Fruit fly (Drosophila melanogaster) whole organism, prepupa: Measurements from ENCODE around the gene CG13297.

Experiments used
- Blimp-1 ChIP-seq: fragments of 200-800 bp; sonication (Bioruptor generic); optimal IDR thresholded peaks from 3 replicates; lab custom pipeline; 2017; ENCODE audit warnings: missing biosample characterization, missing genetic modification characterization, mild to moderate bottlenecking, moderate library complexity, missing genetic modification reagents
- CG10669 ChIP-seq: fragments of 200-800 bp; sonication (Bioruptor generic); optimal IDR thresholded peaks from 3 replicates; lab custom pipeline; 2018; ENCODE audit warnings: missing biosample characterization, mild to moderate bottlenecking, missing genetic modification characterization, moderate library complexity
- CG11294 ChIP-seq: fragments of 200-800 bp; sonication (Bioruptor generic); IDR thresholded peaks from 2 replicates; pipeline ENCODE4 v1.3.6; 2022; ENCODE audit warnings: missing biosample characterization, missing genetic modification characterization
- CG11902 ChIP-seq: fragments of 200-800 bp; sonication (Bioruptor generic); optimal IDR thresholded peaks from 3 replicates; lab custom pipeline; 2016; ENCODE audit warnings: missing biosample characterization, missing genetic modification characterization
- CG15336 ChIP-seq: fragments of 200-800 bp; sonication (Bioruptor generic); IDR thresholded peaks from 2 replicates; pipeline ENCODE4 v1.3.6; 2022; ENCODE audit warnings: missing biosample characterization, missing genetic modification characterization
- CG16779 ChIP-seq: fragments of 200-800 bp; sonication (Bioruptor generic); optimal IDR thresholded peaks from 3 replicates; lab custom pipeline; 2017; ENCODE audit warnings: missing biosample characterization, mild to moderate bottlenecking, missing genetic modification characterization
- CG32006 ChIP-seq: fragments of 200-800 bp; sonication (Bioruptor generic); optimal IDR thresholded peaks from 3 replicates; lab custom pipeline; 2017; ENCODE audit warnings: missing biosample characterization, mild to moderate bottlenecking, missing genetic modification characterization
- CG34406 ChIP-seq: fragments of 200-800 bp; sonication (Bioruptor generic); optimal IDR thresholded peaks from 3 replicates; lab custom pipeline; 2016; ENCODE audit warnings: missing biosample characterization, missing genetic modification characterization
- CG3919 ChIP-seq: fragments of 200-800 bp; sonication (Bioruptor generic); optimal IDR thresholded peaks from 3 replicates; lab custom pipeline; 2016; ENCODE audit warnings: missing biosample characterization, missing genetic modification characterization
- CG6163 ChIP-seq: fragments of 200-800 bp; sonication (Bioruptor generic); IDR thresholded peaks from 3 replicates; pipeline ENCODE4 v1.3.6; 2022; ENCODE audit warnings: missing biosample characterization, missing genetic modification characterization
- CG6792 ChIP-seq: fragments of 200-800 bp; sonication (Bioruptor generic); optimal IDR thresholded peaks from 3 replicates; lab custom pipeline; 2016; ENCODE audit warnings: missing biosample characterization, missing genetic modification characterization
- CG6808 ChIP-seq: fragments of 200-800 bp; sonication (Bioruptor generic); optimal IDR thresholded peaks from 3 replicates; lab custom pipeline; 2017; ENCODE audit warnings: missing biosample characterization, missing genetic modification characterization, mild to moderate bottlenecking, moderate library complexity, missing genetic modification reagents
- CG7368 ChIP-seq: fragments of 200-800 bp; sonication (Bioruptor generic); optimal IDR thresholded peaks from 3 replicates; lab custom pipeline; 2016; ENCODE audit warnings: missing biosample characterization, missing genetic modification characterization
- CG8319 ChIP-seq: fragments of 200-800 bp; sonication (Bioruptor generic); optimal IDR thresholded peaks from 3 replicates; lab custom pipeline; 2016; ENCODE audit warnings: missing biosample characterization, missing genetic modification characterization
- CG8632 ChIP-seq: fragments of 200-800 bp; sonication (Bioruptor generic); optimal IDR thresholded peaks from 3 replicates; lab custom pipeline; 2016; ENCODE audit warnings: missing biosample characterization, missing genetic modification characterization
- Eip75B ChIP-seq: fragments of 200-800 bp; sonication (Bioruptor generic); optimal IDR thresholded peaks from 3 replicates; lab custom pipeline; 2016; ENCODE audit warnings: missing biosample characterization, missing genetic modification characterization
- Eip78C ChIP-seq: fragments of 200-800 bp; sonication (Bioruptor generic); peaks from one replicate; lab custom pipeline; 2016; ENCODE audit warnings: missing biosample characterization, missing genetic modification characterization
- Eip93F ChIP-seq: fragments of 200-800 bp; sonication (Bioruptor generic); optimal IDR thresholded peaks from 2 replicates; lab custom pipeline; 2016; ENCODE audit warnings: missing biosample characterization, mild to moderate bottlenecking, missing genetic modification characterization
- Ets96B ChIP-seq: fragments of 200-800 bp; optimal IDR thresholded peaks from 2 replicates; lab custom pipeline; 2019; ENCODE audit warnings: missing biosample characterization, mild to moderate bottlenecking, missing genetic modification characterization, moderate library complexity
- Hr39 ChIP-seq: fragments of 200-800 bp; sonication (Bioruptor generic); optimal IDR thresholded peaks from 2 replicates; lab custom pipeline; 2016; ENCODE audit warnings: missing biosample characterization, missing genetic modification characterization
- Hr4 ChIP-seq: fragments of 200-800 bp; sonication (Bioruptor generic); optimal IDR thresholded peaks from 3 replicates; lab custom pipeline; 2016; ENCODE audit warnings: missing biosample characterization, missing genetic modification characterization
- Met ChIP-seq: fragments of 200-800 bp; sonication (Bioruptor generic); optimal IDR thresholded peaks from 3 replicates; lab custom pipeline; 2016; ENCODE audit warnings: missing biosample characterization, missing genetic modification characterization
- OdsH ChIP-seq: fragments of 200-800 bp; sonication (Bioruptor generic); optimal IDR thresholded peaks from 3 replicates; lab custom pipeline; 2016; ENCODE audit warnings: missing biosample characterization, missing genetic modification characterization
- Smox ChIP-seq: fragments of 200-800 bp; sonication (Bioruptor generic); optimal IDR thresholded peaks from 3 replicates; lab custom pipeline; 2016; ENCODE audit warnings: missing biosample characterization, missing genetic modification characterization
- Sox102F ChIP-seq: fragments of 200-800 bp; sonication (Bioruptor generic); optimal IDR thresholded peaks from 2 replicates; lab custom pipeline; 2016; ENCODE audit warnings: missing biosample characterization, mild to moderate bottlenecking, missing genetic modification characterization
- cyc ChIP-seq: fragments of 200-800 bp; sonication (Bioruptor generic); optimal IDR thresholded peaks from 3 replicates; lab custom pipeline; 2016; ENCODE audit warnings: missing biosample characterization, missing genetic modification characterization
- dac ChIP-seq: fragments of 200-800 bp; sonication (Bioruptor generic); optimal IDR thresholded peaks from 2 replicates; lab custom pipeline; 2017; ENCODE audit warnings: missing biosample characterization, mild to moderate bottlenecking, missing genetic modification characterization
- dsx ChIP-seq: fragments of 200-800 bp; optimal IDR thresholded peaks from 3 replicates; lab custom pipeline; 2019; ENCODE audit warnings: missing biosample characterization, mild to moderate bottlenecking, missing genetic modification characterization, moderate library complexity; ENCODE audit not compliant: poor library complexity, severe bottlenecking
- fd59A ChIP-seq: fragments of 200-800 bp; sonication (Bioruptor generic); optimal IDR thresholded peaks from 2 replicates; lab custom pipeline; 2017; ENCODE audit warnings: missing biosample characterization, mild to moderate bottlenecking, missing genetic modification characterization, missing genetic modification reagents
- fd85E ChIP-seq: fragments of 200-800 bp; sonication (Bioruptor generic); optimal IDR thresholded peaks from 3 replicates; lab custom pipeline; 2016; ENCODE audit warnings: missing biosample characterization, missing genetic modification characterization
- fkh ChIP-seq: fragments of 200-800 bp; sonication (Bioruptor generic); optimal IDR thresholded peaks from 3 replicates; lab custom pipeline; 2017; ENCODE audit warnings: missing biosample characterization, mild to moderate bottlenecking, missing genetic modification characterization, moderate library complexity
- lz ChIP-seq: fragments of 200-800 bp; sonication (Bioruptor generic); optimal IDR thresholded peaks from 3 replicates; lab custom pipeline; 2016; ENCODE audit warnings: missing biosample characterization, missing genetic modification characterization
- net ChIP-seq: fragments of 200-800 bp; sonication (Bioruptor generic); optimal IDR thresholded peaks from 3 replicates; lab custom pipeline; 2016; ENCODE audit warnings: missing biosample characterization, missing genetic modification characterization
- pdm3 ChIP-seq: fragments of 200-800 bp; sonication (Bioruptor generic); optimal IDR thresholded peaks from 3 replicates; lab custom pipeline; 2016; ENCODE audit warnings: missing biosample characterization, missing genetic modification characterization
- salr ChIP-seq, 2 experiments: fragments of 200-800 bp; sonication (Bioruptor generic); optimal IDR thresholded peaks; 3 replicates each; lab custom pipeline; 2016 to 2018; ENCODE audit warnings: missing biosample characterization in 2 of 2, missing genetic modification characterization in 2 of 2, mild to moderate bottlenecking in 1 of 2
- ss ChIP-seq, 2 experiments: fragments of 200-800 bp; sonication (Bioruptor generic); optimal IDR thresholded peaks; 2 replicates in 1 of 2; 3 replicates in 1 of 2; lab custom pipeline; 2017 to 2018; ENCODE audit warnings: mild to moderate bottlenecking in 2 of 2, missing biosample characterization in 2 of 2, missing genetic modification characterization in 2 of 2, moderate library complexity in 1 of 2
- svp ChIP-seq: fragments of 200-800 bp; sonication (Bioruptor generic); peaks from one replicate; lab custom pipeline; 2016; ENCODE audit warnings: missing biosample characterization, missing genetic modification characterization
- topi ChIP-seq: fragments of 200-800 bp; sonication (Bioruptor generic); optimal IDR thresholded peaks from 3 replicates; lab custom pipeline; 2016; ENCODE audit warnings: missing biosample characterization, missing genetic modification characterization
- vri ChIP-seq: fragments of 200-800 bp; sonication (Bioruptor generic); optimal IDR thresholded peaks from 3 replicates; lab custom pipeline; 2016; ENCODE audit warnings: missing biosample characterization, mild to moderate bottlenecking, missing genetic modification characterization

Gene CG13297

dm6 chr3L:6129591-6129990 lies 27.6 kb downstream of the CG13297 start:
- TF ChIP-seq Eip75B (GFP tag; lab: Kevin White, UChicago) (no peak), cyc (GFP tag; lab: Kevin White, UChicago) (no peak), Met (no peak), ss (GFP tag; optimal IDR thresholded peaks at IDR 0.05; lab: Kevin White, UChicago) (no peak), fd59A (GFP tag; lab: Kevin White, UChicago) (no peak), CG6163 (no peak)

dm6 chr3L:6125409-6125689 lies 31.8 kb downstream of the CG13297 start:
- TF ChIP-seq ss (GFP tag; optimal IDR thresholded peaks at IDR 0.05; lab: Kevin White, UChicago) (no peak), Smox (GFP tag; lab: Kevin White, UChicago) (no peak), CG6808 (GFP tag; lab: Kevin White, UChicago) (no peak), cyc (GFP tag; lab: Kevin White, UChicago) (no peak), Eip93F (GFP tag; lab: Kevin White, UChicago) (no peak), fkh (GFP tag; lab: Kevin White, UChicago) (no peak), Eip75B (GFP tag; lab: Kevin White, UChicago) (no peak), CG34406 (GFP tag; lab: Kevin White, UChicago) (no peak), Ets96B (tag; lab: Kevin White, UChicago) (no peak), CG8632 (GFP tag; lab: Kevin White, UChicago) (no peak), dsx (GFP tag; lab: Kevin White, UChicago) (no peak)

DNA sequence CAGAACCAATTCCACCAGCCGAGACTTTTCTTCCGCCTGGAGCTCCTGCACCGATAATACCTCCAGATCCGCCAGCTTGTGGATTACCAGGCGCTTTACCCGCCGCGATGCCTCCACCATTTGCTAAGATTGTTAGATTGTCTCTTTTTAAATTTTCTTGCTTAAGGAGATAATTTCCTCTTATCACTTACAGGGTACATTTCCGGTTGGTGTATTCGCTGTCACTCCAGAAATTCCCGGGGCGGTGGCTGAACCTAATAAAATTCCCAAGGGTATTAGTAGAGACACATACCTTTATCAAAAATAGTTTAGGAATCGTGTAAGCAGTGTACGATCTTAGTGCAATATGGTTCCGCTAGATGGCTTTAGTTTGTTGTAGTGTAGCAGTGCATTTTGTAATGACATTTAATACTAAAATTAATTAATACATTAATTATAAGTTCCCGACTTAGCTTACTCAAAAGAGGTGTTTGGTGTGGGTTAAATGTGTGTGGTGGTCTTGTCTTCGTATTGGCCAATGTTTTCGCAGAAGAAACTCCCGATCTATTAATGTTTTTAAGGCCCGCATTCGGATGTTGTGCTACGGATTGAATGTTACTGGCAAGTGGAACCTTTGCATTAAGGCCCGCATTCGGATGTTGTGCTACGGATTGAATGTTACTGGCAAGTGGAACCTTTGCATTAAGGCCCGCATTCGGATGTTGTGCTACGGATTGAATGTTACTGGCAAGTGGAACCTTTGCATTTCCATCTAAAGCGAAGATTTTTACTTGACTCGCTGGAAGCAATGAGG lies 32.4 kb downstream of the CG13297 start:
- TF ChIP-seq CG7368 (GFP tag; lab: Kevin White, UChicago): peak; percentile 29
- peak; percentile 11 for TF ChIP-seq Met
- TF ChIP-seq salr (GFP tag; optimal IDR thresholded peaks at IDR 0.05; lab: Kevin White, UChicago): no peak
- no peak for TF ChIP-seq CG32006 (GFP tag; lab: Kevin White, UChicago)
- TF ChIP-seq Eip93F (GFP tag; lab: Kevin White, UChicago): no peak
- peak; percentile 3 for TF ChIP-seq pdm3 (GFP tag; lab: Kevin White, UChicago)
- TF ChIP-seq OdsH: peak; percentile 15
- TF ChIP-seq Ets96B (tag; lab: Kevin White, UChicago): no peak
- TF ChIP-seq fkh (GFP tag; lab: Kevin White, UChicago): peak; percentile 48
- TF ChIP-seq Eip78C (GFP tag; lab: Kevin White, UChicago): peak; percentile 87
- TF ChIP-seq vri (GFP tag; lab: Kevin White, UChicago): no peak
- TF ChIP-seq Sox102F (GFP tag; lab: Kevin White, UChicago): no peak
- TF ChIP-seq Hr39 (GFP tag; lab: Kevin White, UChicago): no peak
- TF ChIP-seq lz (GFP tag; lab: Kevin White, UChicago): peak; percentile 43
- no peak for TF ChIP-seq dac (GFP tag; lab: Kevin White, UChicago)
- TF ChIP-seq CG3919: peak; percentile 72
- peak; percentile 26 for TF ChIP-seq cyc (GFP tag; lab: Kevin White, UChicago)
- peak; percentile 41 for TF ChIP-seq topi (GFP tag; lab: Kevin White, UChicago)
- no peak for TF ChIP-seq dsx (GFP tag; lab: Kevin White, UChicago)
- TF ChIP-seq svp: peak; percentile 63
- TF ChIP-seq CG10669 (GFP tag; lab: Kevin White, UChicago): peak; percentile 41
- no peak for TF ChIP-seq CG11294 (GFP tag; lab: Robert Waterston, UW)
- no peak for TF ChIP-seq CG6792 (GFP tag; lab: Kevin White, UChicago)
- TF ChIP-seq net: no peak
- TF ChIP-seq Eip75B (GFP tag; lab: Kevin White, UChicago): peak; percentile 43
- TF ChIP-seq CG6808 (GFP tag; lab: Kevin White, UChicago): peak; percentile 10
- no peak for TF ChIP-seq CG11902 (GFP tag; lab: Kevin White, UChicago)
- TF ChIP-seq fd85E (GFP tag; lab: Kevin White, UChicago): no peak
- TF ChIP-seq CG16779 (tag; lab: Kevin White, UChicago): no peak
- peak; percentile 12 for TF ChIP-seq CG8319 (GFP tag; lab: Kevin White, UChicago)
- TF ChIP-seq Hr4 (GFP tag; lab: Kevin White, UChicago): no peak
- peak; percentile 3 for TF ChIP-seq Blimp-1 (GFP tag; lab: Kevin White, UChicago)
- TF ChIP-seq CG15336 (GFP tag; lab: Robert Waterston, UW): no peak
- TF ChIP-seq, all 60 proteins: peak for 16
